Worm (Caenorhabditis elegans) whole organism, L3 larva: ENCODE results near the gene ptr-25.

ENCODE experiments used
- nhr-28 ChIP-seq: fragments of 150-350 bp; optimal IDR thresholded peaks from 2 replicates; lab custom pipeline; 2014; ENCODE audit warnings: missing biosample characterization, missing genetic modification characterization
- tbx-2 ChIP-seq: sonication (generic microtip); optimal IDR thresholded peaks from 2 replicates; lab custom pipeline; 2016; ENCODE audit warnings: mild to moderate bottlenecking, missing genetic modification characterization, missing compliant biosample characterization
- unc-62 ChIP-seq: fragments of 150-350 bp; sonication (generic microtip); optimal IDR thresholded peaks from 4 replicates; lab custom pipeline; 2014; ENCODE audit warnings: missing biosample characterization, missing genetic modification reagents, missing genetic modification characterization
- zag-1 ChIP-seq: fragments of 150-350 bp; optimal IDR thresholded peaks from 2 replicates; lab custom pipeline; 2014; ENCODE audit warnings: missing biosample characterization, missing genetic modification characterization

ce11 chrIII:10481497-10481896 lies 6.4 kb upstream of the ptr-25 start:
- TF ChIP-seq unc-62 (GFP tag; lab: Kevin White, UChicago) (no peak), nhr-28 (no peak), tbx-2 (tag; lab: Kevin White, UChicago) (no peak), zag-1 (no peak)
